Fruit fly (Drosophila melanogaster) whole organism, pupa: ENCODE data around the gene tna.

Experiments
- CG14655 ChIP-seq: fragments of 200-800 bp; sonication (Bioruptor generic); optimal IDR thresholded peaks from 3 replicates; lab custom pipeline; 2017; ENCODE audit warnings: mild to moderate bottlenecking, missing biosample characterization, missing genetic modification reagents, missing genetic modification characterization
- CG15710 ChIP-seq: fragments of 200-800 bp; sonication (Bioruptor generic); optimal IDR thresholded peaks from 2 replicates; lab custom pipeline; 2018; ENCODE audit warnings: missing biosample characterization, mild to moderate bottlenecking, missing genetic modification characterization, moderate library complexity
- CG4496 ChIP-seq: fragments of 200-800 bp; sonication (Bioruptor generic); IDR thresholded peaks from 3 replicates; pipeline ENCODE4 v1.3.6; 2022; ENCODE audit warnings: missing biosample characterization, missing genetic modification characterization
- CG8301 ChIP-seq: fragments of 200-800 bp; sonication (Bioruptor generic); optimal IDR thresholded peaks from 2 replicates; lab custom pipeline; 2018; ENCODE audit warnings: missing biosample characterization, mild to moderate bottlenecking, missing genetic modification characterization
- EcR ChIP-seq: fragments of 200-800 bp; sonication (Bioruptor generic); optimal IDR thresholded peaks from 3 replicates; lab custom pipeline; 2019; ENCODE audit warnings: missing biosample characterization, missing genetic modification characterization, mild to moderate bottlenecking, moderate library complexity, missing genetic modification reagents
- Pif1A ChIP-seq: fragments of 200-800 bp; sonication (Bioruptor generic); optimal IDR thresholded peaks from 3 replicates; lab custom pipeline; 2016; ENCODE audit warnings: missing biosample characterization, missing genetic modification characterization
- Snoo ChIP-seq: fragments of 200-800 bp; sonication (Bioruptor generic); optimal IDR thresholded peaks from 3 replicates; lab custom pipeline; 2017; ENCODE audit warnings: missing biosample characterization, mild to moderate bottlenecking, missing genetic modification characterization, inconsistent platforms

dm6 chr3L:10889000-10889691, 53.8 kb downstream of the tna start:
- no peak for TF ChIP-seq EcR (GFP tag; lab: Kevin White, UChicago)
- TF ChIP-seq CG8301 = no peak
- TF ChIP-seq CG4496 (GFP tag; lab: Robert Waterston, UW) = no peak
- TF ChIP-seq CG14655 (GFP tag; lab: Kevin White, UChicago) = no peak
- no peak for TF ChIP-seq CG15710 (tag; lab: Kevin White, UChicago)
- no peak for TF ChIP-seq Snoo (tag; lab: Kevin White, UChicago)
- TF ChIP-seq Pif1A = no peak
